Worm (Caenorhabditis elegans) whole organism, L2 larva: Measurements from ENCODE around the gene B0393.5.

Experiments used
- egl-27 ChIP-seq: sonication (generic microtip); optimal IDR thresholded peaks from 3 replicates; lab custom pipeline; 2017; ENCODE audit warnings: missing biosample characterization, missing genetic modification reagents, missing genetic modification characterization
- elt-1 ChIP-seq: fragments of 150-350 bp; optimal IDR thresholded peaks from 2 replicates; lab custom pipeline; 2014; ENCODE audit warnings: missing biosample characterization, missing genetic modification characterization
- nhr-12 ChIP-seq: fragments of 150-350 bp; optimal IDR thresholded peaks from 2 replicates; lab custom pipeline; 2014; ENCODE audit warnings: missing biosample characterization, missing genetic modification characterization

DNA sequence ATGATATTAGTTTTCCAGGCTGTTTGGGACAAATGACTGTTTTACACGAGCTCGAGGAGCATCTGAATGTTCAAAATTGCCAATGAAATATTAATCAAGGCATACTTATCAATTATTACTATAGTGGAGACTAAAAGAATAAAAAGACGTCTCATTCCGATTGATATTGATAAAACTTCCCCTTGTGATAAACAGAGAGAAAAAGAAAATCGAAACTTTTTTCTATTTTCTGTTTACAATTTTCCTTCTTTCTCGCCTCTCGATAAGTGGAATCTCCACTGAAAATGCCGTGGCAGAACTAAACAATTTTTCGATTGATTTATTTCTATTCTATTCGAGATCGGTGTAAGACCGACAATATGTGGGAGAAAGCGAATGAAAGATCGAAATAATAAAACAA lies 14.3 kb downstream of the B0393.5 start, which contains the start of gene B0393.9:
- no peak for TF ChIP-seq elt-1 (tag; lab: Kevin White, UChicago)
- TF ChIP-seq egl-27: no peak
- no peak for TF ChIP-seq nhr-12 (tag; lab: Kevin White, UChicago)
